Fruit fly (Drosophila melanogaster) whole organism, embryonic: ENCODE data around the gene Helz.

Source experiments
- CG10274 ChIP-seq: fragments of 200-800 bp; sonication (Bioruptor generic); optimal IDR thresholded peaks from 3 replicates; lab custom pipeline; 2017; ENCODE audit warnings: missing biosample characterization, mild to moderate bottlenecking, missing genetic modification characterization
- CG11504 ChIP-seq: fragments of 200-800 bp; sonication (Bioruptor generic); optimal IDR thresholded peaks from 3 replicates; lab custom pipeline; 2019; ENCODE audit warnings: missing biosample characterization, mild to moderate bottlenecking, missing genetic modification characterization, moderate library complexity
- CG11723 ChIP-seq: fragments of 200-800 bp; sonication (Bioruptor generic); optimal IDR thresholded peaks from 2 replicates; lab custom pipeline; 2017; ENCODE audit warnings: missing biosample characterization, mild to moderate bottlenecking, missing genetic modification characterization
- CG12769 ChIP-seq: fragments of 200-800 bp; sonication (Bioruptor generic); optimal IDR thresholded peaks from 2 replicates; lab custom pipeline; 2019; ENCODE audit warnings: missing biosample characterization, mild to moderate bottlenecking, missing genetic modification characterization, moderate library complexity
- CG13624 ChIP-seq: fragments of 200-800 bp; sonication (Bioruptor generic); optimal IDR thresholded peaks from 2 replicates; lab custom pipeline; 2016; ENCODE audit warnings: missing biosample characterization, missing genetic modification characterization
- CG13775 ChIP-seq: fragments of 200-800 bp; sonication (Bioruptor generic); optimal IDR thresholded peaks from 3 replicates; lab custom pipeline; 2017; ENCODE audit warnings: missing biosample characterization, mild to moderate bottlenecking, missing genetic modification characterization
- CG14441 ChIP-seq: fragments of 200-800 bp; sonication (Bioruptor generic); IDR thresholded peaks from 2 replicates; pipeline ENCODE4 v1.3.6; 2022; ENCODE audit warnings: missing biosample characterization, missing genetic modification characterization
- CG17328 ChIP-seq: fragments of 200-800 bp; sonication (Bioruptor generic); IDR thresholded peaks from 2 replicates; pipeline ENCODE4 v1.3.6; 2022; ENCODE audit warnings: missing biosample characterization, missing genetic modification characterization
- CG18476 ChIP-seq: fragments of 200-800 bp; sonication (Bioruptor generic); optimal IDR thresholded peaks from 2 replicates; lab custom pipeline; 2016; ENCODE audit warnings: missing biosample characterization, mild to moderate bottlenecking, missing genetic modification characterization
- CG30020 ChIP-seq: fragments of 200-800 bp; optimal IDR thresholded peaks from 2 replicates; lab custom pipeline; 2019; ENCODE audit warnings: missing biosample characterization, mild to moderate bottlenecking, missing genetic modification characterization, moderate library complexity
- CG31388 ChIP-seq: fragments of 200-800 bp; sonication (Bioruptor generic); optimal IDR thresholded peaks from 2 replicates; lab custom pipeline; 2016; ENCODE audit warnings: missing biosample characterization, missing genetic modification characterization
- CG3407 ChIP-seq: fragments of 200-800 bp; sonication (Bioruptor generic); optimal IDR thresholded peaks from 2 replicates; lab custom pipeline; 2018; ENCODE audit warnings: missing biosample characterization, mild to moderate bottlenecking, missing genetic modification characterization
- CG34422 ChIP-seq: fragments of 200-800 bp; sonication (Bioruptor generic); IDR thresholded peaks from 3 replicates; pipeline ENCODE4 v1.3.6; 2022; ENCODE audit warnings: missing biosample characterization, missing genetic modification characterization
- CG4820 ChIP-seq: fragments of 200-800 bp; sonication (Bioruptor generic); optimal IDR thresholded peaks from 3 replicates; lab custom pipeline; 2016; ENCODE audit warnings: missing biosample characterization, missing genetic modification characterization
- CG6765 ChIP-seq: fragments of 200-800 bp; sonication (Bioruptor generic); optimal IDR thresholded peaks from 3 replicates; lab custom pipeline; 2017; ENCODE audit warnings: missing biosample characterization, mild to moderate bottlenecking, missing genetic modification characterization
- CG7928 ChIP-seq: fragments of 200-800 bp; sonication (Bioruptor generic); optimal IDR thresholded peaks from 2 replicates; lab custom pipeline; 2017; ENCODE audit warnings: missing biosample characterization, mild to moderate bottlenecking, missing genetic modification characterization
- CG7987 ChIP-seq: fragments of 200-800 bp; sonication (Bioruptor generic); optimal IDR thresholded peaks from 2 replicates; lab custom pipeline; 2018; ENCODE audit warnings: missing biosample characterization, mild to moderate bottlenecking, missing genetic modification characterization, moderate library complexity
- CG8359 ChIP-seq: fragments of 200-800 bp; sonication (Bioruptor generic); optimal IDR thresholded peaks from 2 replicates; lab custom pipeline; 2017; ENCODE audit warnings: missing biosample characterization, mild to moderate bottlenecking, missing genetic modification characterization, borderline replicate concordance
- CG8478 ChIP-seq: fragments of >200 bp; optimal IDR thresholded peaks from 2 replicates; lab custom pipeline; 2018
- CG9437 ChIP-seq: fragments of 200-800 bp; sonication (Bioruptor generic); optimal IDR thresholded peaks from 2 replicates; lab custom pipeline; 2018; ENCODE audit warnings: missing biosample characterization, mild to moderate bottlenecking, missing genetic modification characterization
- CrebB ChIP-seq: fragments of 200-800 bp; sonication (Bioruptor generic); optimal IDR thresholded peaks from 3 replicates; lab custom pipeline; 2018; ENCODE audit warnings: missing biosample characterization, mild to moderate bottlenecking, missing genetic modification characterization
- D ChIP-seq, 2 experiments: fragments of 200-800 bp in 1 of 2; fragments of >200 bp in 1 of 2; sonication (Bioruptor generic) in 1 of 2; optimal IDR thresholded peaks; 2 replicates in 1 of 2; 3 replicates in 1 of 2; lab custom pipeline; 2017; ENCODE audit warnings: mild to moderate bottlenecking in 1 of 2, missing biosample characterization in 1 of 2, missing genetic modification characterization in 1 of 2, missing genetic modification reagents in 1 of 2
- Dad ChIP-seq: fragments of 200-800 bp; sonication (Bioruptor generic); optimal IDR thresholded peaks from 3 replicates; lab custom pipeline; 2016; ENCODE audit warnings: missing biosample characterization, missing genetic modification characterization
- Doc3 ChIP-seq: fragments of 200-800 bp; sonication (Bioruptor generic); IDR thresholded peaks from 3 replicates; pipeline ENCODE4 v1.3.6; 2022; ENCODE audit warnings: missing biosample characterization, missing genetic modification characterization; ENCODE audit not compliant: partially characterized antibody
- Drgx ChIP-seq: fragments of 200-800 bp; sonication (Bioruptor generic); IDR thresholded peaks from 2 replicates; pipeline ENCODE4 v1.3.6; 2022; ENCODE audit warnings: missing biosample characterization, missing genetic modification characterization
- Eip74EF ChIP-seq, 2 experiments: fragments of 200-800 bp in 1 of 2; fragments of >200 bp in 1 of 2; sonication (Bioruptor generic) in 1 of 2; optimal IDR thresholded peaks; 2 replicates each; lab custom pipeline; 2017 to 2019; ENCODE audit warnings: missing biosample characterization in 2 of 2, missing genetic modification characterization in 2 of 2, mild to moderate bottlenecking in 1 of 2, moderate library complexity in 1 of 2
- GATAe ChIP-seq: fragments of 200-800 bp; sonication (Bioruptor generic); conservative IDR thresholded peaks from 2 replicates; pipeline ENCODE4 v1.3.6; 2022; ENCODE audit warnings: missing biosample characterization, missing genetic modification characterization
- Hr39 ChIP-seq: fragments of >200 bp; optimal IDR thresholded peaks from 2 replicates; lab custom pipeline; 2017
- MESR4 ChIP-seq: fragments of 200-800 bp; sonication (Bioruptor generic); optimal IDR thresholded peaks from 2 replicates; lab custom pipeline; 2018; ENCODE audit warnings: missing biosample characterization, mild to moderate bottlenecking, missing genetic modification characterization, moderate library complexity
- NfI ChIP-seq: fragments of 200-800 bp; sonication (Bioruptor generic); optimal IDR thresholded peaks from 3 replicates; lab custom pipeline; 2018; ENCODE audit warnings: missing biosample characterization, mild to moderate bottlenecking, missing genetic modification characterization, moderate library complexity
- Poxn ChIP-seq: fragments of 200-800 bp; sonication (Bioruptor generic); IDR thresholded peaks from 2 replicates; pipeline ENCODE4 v1.3.6; 2022; ENCODE audit warnings: missing biosample characterization, missing genetic modification characterization
- Side ChIP-seq: fragments of 200-800 bp; sonication (Bioruptor generic); optimal IDR thresholded peaks from 2 replicates; lab custom pipeline; 2016; ENCODE audit warnings: missing biosample characterization, missing genetic modification characterization
- Trl ChIP-seq, 3 experiments: fragments of >200 bp in 2 of 3; fragments of 200-800 bp in 1 of 3; sonication (Bioruptor generic) in 1 of 3; optimal IDR thresholded peaks; 2 replicates in 1 of 3; 3 replicates in 2 of 3; lab custom pipeline; 2016 to 2017; ENCODE audit warnings: missing biosample characterization in 1 of 3, missing genetic modification characterization in 1 of 3
- aop ChIP-seq: fragments of 200-800 bp; sonication (Bioruptor generic); IDR thresholded peaks from 2 replicates; pipeline ENCODE4 v1.3.6; 2022; ENCODE audit warnings: missing biosample characterization, missing genetic modification characterization
- ato ChIP-seq: fragments of 200-800 bp; sonication (Bioruptor generic); IDR thresholded peaks from 2 replicates; pipeline ENCODE4 v1.3.6; 2022; ENCODE audit warnings: missing biosample characterization, missing genetic modification characterization; ENCODE audit not compliant: partially characterized antibody
- dm ChIP-seq: fragments of 200-800 bp; sonication (Bioruptor generic); optimal IDR thresholded peaks from 3 replicates; lab custom pipeline; 2016; ENCODE audit warnings: missing biosample characterization, missing genetic modification characterization
- gt ChIP-seq: fragments of 200-800 bp; sonication (Bioruptor generic); IDR thresholded peaks from 2 replicates; pipeline ENCODE4 v1.3.6; 2022; ENCODE audit warnings: missing biosample characterization, missing genetic modification characterization
- hb ChIP-seq: fragments of 200-800 bp; sonication (Bioruptor generic); IDR thresholded peaks from 3 replicates; pipeline ENCODE4 v1.3.6; 2022; ENCODE audit warnings: missing biosample characterization, missing genetic modification characterization; ENCODE audit not compliant: partially characterized antibody
- lbe ChIP-seq: fragments of 200-800 bp; sonication (Bioruptor generic); optimal IDR thresholded peaks from 2 replicates; lab custom pipeline; 2016; ENCODE audit warnings: missing biosample characterization, mild to moderate bottlenecking, missing genetic modification characterization
- nau ChIP-seq: fragments of 200-800 bp; sonication (Bioruptor generic); optimal IDR thresholded peaks from 3 replicates; lab custom pipeline; 2017; ENCODE audit warnings: missing biosample characterization, mild to moderate bottlenecking, missing genetic modification characterization, missing genetic modification reagents
- p53 ChIP-seq: fragments of 200-800 bp; sonication (Bioruptor generic); optimal IDR thresholded peaks from 2 replicates; lab custom pipeline; 2016; ENCODE audit warnings: missing biosample characterization, missing genetic modification characterization
- pb ChIP-seq: fragments of 200-800 bp; sonication (Bioruptor generic); optimal IDR thresholded peaks from 3 replicates; lab custom pipeline; 2016; ENCODE audit warnings: missing biosample characterization, missing genetic modification characterization
- row ChIP-seq: fragments of 200-800 bp; sonication (Bioruptor generic); IDR thresholded peaks from 3 replicates; pipeline ENCODE4 v1.3.6; 2022; ENCODE audit warnings: missing biosample characterization, missing genetic modification characterization
- salm ChIP-seq: fragments of 200-800 bp; sonication (Bioruptor generic); optimal IDR thresholded peaks from 2 replicates; lab custom pipeline; 2018; ENCODE audit warnings: missing biosample characterization, mild to moderate bottlenecking, missing genetic modification characterization
- slp2 ChIP-seq: fragments of 200-800 bp; sonication (Bioruptor generic); optimal IDR thresholded peaks from 2 replicates; lab custom pipeline; 2016; ENCODE audit warnings: missing biosample characterization, missing genetic modification characterization
- so ChIP-seq: fragments of 200-800 bp; sonication (Bioruptor generic); IDR thresholded peaks from 3 replicates; pipeline ENCODE4 v1.3.6; 2022; ENCODE audit warnings: missing biosample characterization, missing genetic modification characterization
- zen2 ChIP-seq: fragments of 200-800 bp; sonication (Bioruptor generic); IDR thresholded peaks from 3 replicates; pipeline ENCODE4 v1.3.6; 2022; ENCODE audit warnings: missing biosample characterization, missing genetic modification characterization; ENCODE audit not compliant: partially characterized antibody
- zfh2 ChIP-seq: fragments of 200-800 bp; sonication (Bioruptor generic); optimal IDR thresholded peaks from 2 replicates; lab custom pipeline; 2016; ENCODE audit warnings: missing biosample characterization, missing genetic modification characterization

The Helz gene

dm6 chr3L:14759097-14759795 lies 30.5 kb upstream of the Helz start (continued):
- TF ChIP-seq zen2 (GFP tag; lab: Robert Waterston, UW) (no peak), CG11723 (GFP tag; lab: Kevin White, UChicago) (peak; percentile 100), Doc3 (GFP tag; lab: Robert Waterston, UW) (no peak), NfI (GFP tag; lab: Kevin White, UChicago) (peak; percentile 100), ato (GFP tag; lab: Robert Waterston, UW) (0 out of 2 replicates have a peak, but pooled peaks have one; percentile 42), Hr39 (lab: Kevin White, UChicago) (no peak), pb (GFP tag; lab: Kevin White, UChicago) (peak; percentile 98), Drgx (GFP tag; lab: Robert Waterston, UW) (peak; percentile 100), CG17328 (GFP tag; lab: Robert Waterston, UW) (peak; percentile 99), CG14441 (GFP tag; lab: Robert Waterston, UW) (peak; percentile 99), row (GFP tag; lab: Robert Waterston, UW) (peak; percentile 100), gt (GFP tag; lab: Robert Waterston, UW) (peak; percentile 97), CG31388 (GFP tag; lab: Kevin White, UChicago) (peak; percentile 98), Trl (optimal IDR thresholded peaks at IDR 0.05; lab: Kevin White, UChicago) (peak; percentile 74 to 95), Trl (GFP tag; optimal IDR thresholded peaks at IDR 0.05; lab: Kevin White, UChicago) (peak; percentile 99), CG4820 (peak; percentile 99), p53 (GFP tag; lab: Kevin White, UChicago) (peak; percentile 96), lbe (GFP tag; lab: Kevin White, UChicago) (peak; percentile 98), CG7987 (GFP tag; lab: Kevin White, UChicago) (peak; percentile 98), CG6765 (GFP tag; lab: Kevin White, UChicago) (peak; percentile 100), Side (peak; percentile 99), slp2 (peak; percentile 99), CG10274 (GFP tag; lab: Kevin White, UChicago) (peak; percentile 97), GATAe (peak; percentile 99), hb (GFP tag; lab: Robert Waterston, UW) (peak; percentile 73), salm (peak; percentile 100), Poxn (peak; percentile 99), CG13775 (GFP tag; lab: Kevin White, UChicago) (peak; percentile 100), nau (GFP tag; lab: Kevin White, UChicago) (peak; percentile 100), so (GFP tag; lab: Robert Waterston, UW) (peak; percentile 100), CG8478 (lab: Kevin White, UChicago) (no peak), dm (GFP tag; lab: Kevin White, UChicago) (peak; percentile 97), aop (peak; percentile 96), CG18476 (peak; percentile 99), D (optimal IDR thresholded peaks at IDR 0.05; lab: Kevin White, UChicago) (no peak), D (GFP tag; optimal IDR thresholded peaks at IDR 0.05; lab: Kevin White, UChicago) (peak; percentile 100), CG3407 (GFP tag; lab: Kevin White, UChicago) (peak; percentile 99), CG12769 (tag; lab: Kevin White, UChicago) (peak; percentile 97), CG8359 (GFP tag; lab: Kevin White, UChicago) (peak; percentile 97), MESR4 (GFP tag; lab: Kevin White, UChicago) (peak; percentile 79), CG9437 (GFP tag; lab: Kevin White, UChicago) (peak; percentile 97), Eip74EF (GFP tag; optimal IDR thresholded peaks at IDR 0.05; lab: Kevin White, UChicago) (peak in 1 of 2 experiments; percentile 100), CrebB (peak; percentile 99), CG13624 (peak; percentile 99), CG11504 (peak; percentile 99), zfh2 (GFP tag; lab: Kevin White, UChicago) (peak; percentile 99), CG30020 (tag; lab: Kevin White, UChicago) (peak; percentile 94), Dad (GFP tag; lab: Kevin White, UChicago) (peak; percentile 99), CG7928 (GFP tag; lab: Kevin White, UChicago) (peak; percentile 90), CG34422 (GFP tag; lab: Robert Waterston, UW) (peak; percentile 99)
